Worm (Caenorhabditis elegans): ENCODE measurements around the gene srv-27.

DNA sequence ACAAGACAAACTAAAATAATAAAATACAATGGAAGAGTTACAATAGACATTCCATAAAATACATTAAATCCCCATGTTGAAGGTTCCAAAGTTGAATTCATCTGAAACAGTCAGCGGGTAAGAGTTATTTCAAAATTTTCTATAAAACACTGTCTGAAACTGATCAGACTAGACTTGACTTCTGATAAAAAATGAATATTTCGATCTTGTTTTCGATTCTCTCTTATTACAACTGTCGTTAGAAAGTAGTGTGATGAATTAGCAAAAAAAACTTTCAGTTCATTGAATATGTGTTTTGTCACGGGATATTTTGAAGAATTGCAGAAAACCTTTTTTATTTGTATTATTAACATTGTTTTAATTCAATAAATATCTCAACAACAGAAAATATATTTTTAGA, 3.6 kb upstream of the srv-27 start, which contains the start of gene srv-26:
- TF ChIP-seq ceh-82 (tag; optimal IDR thresholded peaks at IDR 0.05) (no peak), snpc-4 (tag; optimal IDR thresholded peaks at IDR 0.05) (no peak)
